Worm (Caenorhabditis elegans) whole organism, early embryonic: ENCODE measurements around the gene Y54G9A.9.

ENCODE experiments used
- B0310.2 ChIP-seq: sonication (generic microtip); optimal IDR thresholded peaks from 2 replicates; lab custom pipeline; 2016; ENCODE audit warnings: mild to moderate bottlenecking, missing genetic modification characterization, missing compliant biosample characterization
- F13C5.2 ChIP-seq: sonication (generic microtip); optimal IDR thresholded peaks from 2 replicates; lab custom pipeline; 2017; ENCODE audit warnings: mild to moderate bottlenecking, missing genetic modification characterization, inconsistent platforms, missing compliant biosample characterization
- ama-1 ChIP-seq: fragments of 150-350 bp; optimal IDR thresholded peaks from 2 replicates; lab custom pipeline; 2014
- ceh-13 ChIP-seq: fragments of 200-800 bp; sonication (Bioruptor generic); optimal IDR thresholded peaks from 2 replicates; lab custom pipeline; 2018; ENCODE audit warnings: mild to moderate bottlenecking, missing genetic modification characterization, missing compliant biosample characterization
- ceh-36 ChIP-seq: sonication (generic microtip); optimal IDR thresholded peaks from 2 replicates; lab custom pipeline; 2016; ENCODE audit warnings: missing genetic modification characterization, inconsistent platforms, missing compliant biosample characterization
- ets-7 ChIP-seq: sonication (generic microtip); optimal IDR thresholded peaks from 2 replicates; lab custom pipeline; 2016; ENCODE audit warnings: missing genotype, missing genetic modification characterization, missing compliant biosample characterization
- flt-1 ChIP-seq: fragments of 200-800 bp; sonication (Bioruptor generic); IDR thresholded peaks from 2 replicates; pipeline ENCODE4 v1.3.6; 2022; ENCODE audit warnings: missing genetic modification characterization, missing compliant biosample characterization
- hmbx-1 ChIP-seq: sonication (generic microtip); optimal IDR thresholded peaks from 2 replicates; lab custom pipeline; 2016; ENCODE audit warnings: mild to moderate bottlenecking, missing genetic modification characterization, missing compliant biosample characterization
- hmg-4 ChIP-seq: fragments of 200-800 bp; sonication (Bioruptor generic); optimal IDR thresholded peaks from 2 replicates; lab custom pipeline; 2018; ENCODE audit warnings: mild to moderate bottlenecking, missing genetic modification characterization, missing compliant biosample characterization
- hnd-1 ChIP-seq: sonication (generic microtip); optimal IDR thresholded peaks from 2 replicates; lab custom pipeline; 2016; ENCODE audit warnings: missing genetic modification characterization, missing compliant biosample characterization
- pes-1 ChIP-seq: fragments of 200-800 bp; sonication (Bioruptor generic); IDR thresholded peaks from 2 replicates; pipeline ENCODE4 v1.3.6; 2022; ENCODE audit warnings: missing genetic modification reagents, missing genetic modification characterization, missing compliant biosample characterization
- tbx-37 ChIP-seq: fragments of 200-800 bp; sonication (Bioruptor generic); conservative IDR thresholded peaks from 2 replicates; pipeline ENCODE4 v1.3.6; 2022; ENCODE audit warnings: missing genetic modification reagents, missing genetic modification characterization, missing compliant biosample characterization
- tra-4 ChIP-seq: sonication (generic microtip); optimal IDR thresholded peaks from 2 replicates; lab custom pipeline; 2017; ENCODE audit warnings: missing genetic modification characterization, missing compliant biosample characterization

The Y54G9A.9 gene

ce11 chrII:13758108-13758507 is 28.6 kb downstream of the Y54G9A.9 start, which contains the start of gene arrd-13:
Gene arrd-13 (plus strand): TSS chrII:13758408.
- TF ChIP-seq hmbx-1, result no peak
- TF ChIP-seq ets-7 (tag; lab: Kevin White, UChicago), result no peak
- no peak for TF ChIP-seq ama-1 (lab: Kevin White, UChicago)

- TF ChIP-seq pes-1, result no peak
Observed at ce11 chrII:13763009-13763468, 33.5 kb downstream of the Y54G9A.9 start, which contains the start of gene arrd-11. Gene arrd-11 (plus strand): TSS chrII:13763418.

- TF ChIP-seq F13C5.2 (no peak), tbx-37 (GFP tag; lab: Robert Waterston, UW) (no peak), ceh-36 (tag; lab: Kevin White, UChicago) (no peak), flt-1 (GFP tag; lab: Robert Waterston, UW) (no peak), hmg-4 (GFP tag; lab: Kevin White, UChicago) (no peak), ama-1 (lab: Kevin White, UChicago) (no peak), pes-1 (no peak)
Observed at ce11 chrII:13765952-13766351, 36.4 kb downstream of the Y54G9A.9 start, which contains the start of gene arrd-12. Gene arrd-12 (plus strand): TSS chrII:13766252.

ce11 chrII:13771335-13771734 is 41.8 kb downstream of the Y54G9A.9 start, which contains the start of gene C01B9.1:
Gene C01B9.1 (plus strand): TSS chrII:13771575.
- TF ChIP-seq F13C5.2 (no peak), tra-4 (tag; lab: Kevin White, UChicago) (no peak)

- TF ChIP-seq B0310.2 (tag; lab: Kevin White, UChicago) (no peak), flt-1 (GFP tag; lab: Robert Waterston, UW) (no peak), pes-1 (no peak), ets-7 (tag; lab: Kevin White, UChicago) (no peak), hmg-4 (GFP tag; lab: Kevin White, UChicago) (no peak), ceh-13 (GFP tag; lab: Kevin White, UChicago) (no peak), tra-4 (tag; lab: Kevin White, UChicago) (no peak), ama-1 (lab: Kevin White, UChicago) (no peak), hnd-1 (tag; lab: Kevin White, UChicago) (no peak), hmbx-1 (no peak)
Observed at ce11 chrII:13780792-13781248, 51.3 kb downstream of the Y54G9A.9 start.
